Fruit fly (Drosophila melanogaster) whole organism, pupa: ENCODE results near the gene CG2157.

Experiments
- CG10348 ChIP-seq: fragments of 200-800 bp; sonication (Bioruptor generic); IDR thresholded peaks from 2 replicates; pipeline ENCODE4 v1.3.6; 2022; ENCODE audit warnings: missing biosample characterization, missing genetic modification characterization
- CG12605 ChIP-seq: fragments of 200-800 bp; sonication (Bioruptor generic); IDR thresholded peaks from 2 replicates; pipeline ENCODE4 v1.3.6; 2022; ENCODE audit warnings: missing biosample characterization, missing genetic modification characterization
- CG15710 ChIP-seq: fragments of 200-800 bp; sonication (Bioruptor generic); optimal IDR thresholded peaks from 2 replicates; lab custom pipeline; 2018; ENCODE audit warnings: missing biosample characterization, mild to moderate bottlenecking, missing genetic modification characterization, moderate library complexity
- CG17806 ChIP-seq: fragments of 200-800 bp; sonication (Bioruptor generic); optimal IDR thresholded peaks from 2 replicates; lab custom pipeline; 2018; ENCODE audit warnings: missing biosample characterization, mild to moderate bottlenecking, missing genetic modification characterization, moderate library complexity
- CG34367 ChIP-seq: fragments of 200-800 bp; sonication (Bioruptor generic); optimal IDR thresholded peaks from 2 replicates; lab custom pipeline; 2018; ENCODE audit warnings: missing biosample characterization, mild to moderate bottlenecking, missing genetic modification characterization
- CG4496 ChIP-seq: fragments of 200-800 bp; sonication (Bioruptor generic); IDR thresholded peaks from 3 replicates; pipeline ENCODE4 v1.3.6; 2022; ENCODE audit warnings: missing biosample characterization, missing genetic modification characterization
- CG9948 ChIP-seq: fragments of 200-800 bp; sonication (Bioruptor generic); optimal IDR thresholded peaks from 2 replicates; lab custom pipeline; 2018; ENCODE audit warnings: missing biosample characterization, mild to moderate bottlenecking, missing genetic modification characterization, moderate library complexity
- D1 ChIP-seq: fragments of 200-800 bp; sonication (Bioruptor generic); optimal IDR thresholded peaks from 2 replicates; lab custom pipeline; 2018; ENCODE audit warnings: missing biosample characterization, mild to moderate bottlenecking, missing genetic modification characterization, moderate library complexity
- fd96Ca ChIP-seq: fragments of 200-800 bp; sonication (Bioruptor generic); IDR thresholded peaks from 3 replicates; pipeline ENCODE4 v1.3.6; 2022; ENCODE audit warnings: missing biosample characterization, missing genetic modification characterization

- no peak for TF ChIP-seq CG9948 (tag; lab: Kevin White, UChicago)
- TF ChIP-seq CG17806 (tag; lab: Kevin White, UChicago) = no peak
- no peak for TF ChIP-seq fd96Ca (GFP tag; lab: Robert Waterston, UW)
- no peak for TF ChIP-seq CG4496 (GFP tag; lab: Robert Waterston, UW)
- TF ChIP-seq CG12605 (GFP tag; lab: Robert Waterston, UW) = no peak
- TF ChIP-seq CG15710 (tag; lab: Kevin White, UChicago) = no peak
- no peak for TF ChIP-seq D1 (tag; lab: Kevin White, UChicago)
- TF ChIP-seq CG10348 (GFP tag; lab: Robert Waterston, UW) = no peak
- no peak for TF ChIP-seq CG34367
Observed at dm6 chrX:10912585-10912984, 43.5 kb downstream of the CG2157 start.
